Fruit fly (Drosophila melanogaster): ENCODE data around the gene CG4645.

CG4645 gene

DNA sequence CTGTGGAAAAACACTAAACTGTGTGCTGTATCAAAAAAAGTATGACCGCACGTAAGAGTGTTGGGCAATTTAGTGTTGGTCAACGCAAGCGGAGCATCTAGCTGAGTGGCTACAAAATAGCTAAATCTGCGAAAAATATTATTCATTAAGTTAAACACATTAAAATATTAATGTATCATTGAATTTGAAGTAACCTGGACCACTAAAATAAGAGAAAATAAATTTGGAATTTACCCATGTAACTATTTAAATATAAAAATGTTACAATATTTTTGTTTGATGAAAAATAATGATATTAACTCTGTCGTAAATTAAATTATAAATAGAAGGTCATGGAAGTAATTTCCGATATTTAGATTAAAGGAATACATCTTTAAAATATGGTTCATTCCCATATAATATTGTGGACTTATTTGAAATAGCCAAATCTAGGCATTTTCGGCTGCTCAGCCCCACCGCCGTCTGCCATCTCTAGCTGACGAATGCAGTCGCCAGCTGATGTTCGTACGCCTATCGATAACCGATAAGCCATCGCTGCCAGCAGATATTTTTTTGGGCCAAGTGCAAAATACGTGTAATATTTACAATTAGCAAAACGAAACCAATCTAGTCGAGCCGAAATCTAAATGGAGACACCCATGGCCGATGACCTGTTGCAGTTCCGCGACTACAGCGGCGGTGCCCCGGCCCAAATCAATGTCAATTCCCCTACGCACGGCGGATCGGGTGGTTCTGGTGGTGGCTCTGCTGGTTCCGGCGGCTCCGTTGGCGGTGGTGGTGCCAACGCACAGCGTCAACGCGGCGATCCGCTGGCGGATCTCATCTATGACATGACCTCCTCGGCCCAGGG, at the start of gene CG4645, which contains the start of gene Brms1 (continued):
- TF ChIP-seq CG11294 (GFP tag; IDR thresholded peaks at IDR 0.05) (no peak), CG10631 (GFP tag; optimal IDR thresholded peaks at IDR 0.05) (peak; percentile 66), esn (GFP tag; optimal IDR thresholded peaks at IDR 0.05) (peak; percentile 59), Met (GFP tag; optimal IDR thresholded peaks at IDR 0.05) (peak; percentile 33), CG1621 (tag; optimal IDR thresholded peaks at IDR 0.05) (no peak), topi (GFP tag; optimal IDR thresholded peaks at IDR 0.05) (peak; percentile 53), acj6 (GFP tag; optimal IDR thresholded peaks at IDR 0.05) (peak; percentile 55), Lpt (GFP tag; optimal IDR thresholded peaks at IDR 0.05) (no peak), lz (GFP tag; optimal IDR thresholded peaks at IDR 0.05) (peak; percentile 52), CG11902 (GFP tag; optimal IDR thresholded peaks at IDR 0.05) (peak; percentile 24)

DNA sequence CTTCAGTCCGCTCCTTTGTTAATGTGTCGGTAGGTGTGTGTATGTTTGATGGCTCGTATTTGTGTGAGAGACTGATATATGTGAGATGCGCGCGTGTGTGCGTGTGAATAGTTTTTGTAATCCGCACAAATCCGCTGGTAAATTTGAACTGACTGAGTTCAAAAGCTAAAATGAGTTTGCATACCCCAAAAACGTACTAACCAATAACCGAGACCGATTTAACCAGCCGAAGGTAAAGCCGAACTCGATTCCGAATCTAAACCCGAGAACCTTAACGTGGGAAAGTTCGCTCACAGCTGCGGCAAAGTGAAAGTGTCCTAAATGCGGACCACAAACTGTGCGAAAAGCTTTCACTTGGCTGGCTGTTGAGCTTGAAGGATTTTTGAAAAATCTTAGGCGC, 41.1 kb upstream of the CG4645 start:
- no peak for TF ChIP-seq Hr39 (GFP tag; optimal IDR thresholded peaks at IDR 0.05)
- no peak for TF ChIP-seq salr (GFP tag; optimal IDR thresholded peaks at IDR 0.05)
- no peak for TF ChIP-seq eg (GFP tag; IDR thresholded peaks at IDR 0.05)
- TF ChIP-seq Sox14 (GFP tag; optimal IDR thresholded peaks at IDR 0.05) = no peak
- no peak for TF ChIP-seq fd85E (GFP tag; optimal IDR thresholded peaks at IDR 0.05)

DNA sequence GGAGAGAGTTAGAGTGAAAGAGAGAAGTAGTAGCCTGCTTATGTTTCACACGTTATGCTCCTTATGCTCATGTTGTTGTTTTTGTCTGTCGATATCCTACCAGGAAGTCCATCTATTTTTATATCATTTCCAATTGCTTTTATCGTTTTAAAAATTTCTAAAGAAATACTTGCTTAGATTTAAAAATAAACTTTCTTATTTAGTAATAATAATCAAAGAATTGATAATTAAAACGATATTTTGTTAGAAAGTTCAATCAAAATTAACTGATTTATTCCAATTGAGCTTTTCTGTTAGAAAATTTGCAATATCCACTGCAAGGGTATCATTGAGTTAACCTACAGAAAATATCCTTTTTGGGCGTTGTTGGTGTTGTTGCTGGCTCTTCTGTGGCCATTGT, 39.9 kb upstream of the CG4645 start:
- TF ChIP-seq ss (GFP tag; optimal IDR thresholded peaks at IDR 0.05) (peak in 1 of 2 experiments; percentile 26), Hr39 (GFP tag; optimal IDR thresholded peaks at IDR 0.05) (no peak), fd85E (GFP tag; optimal IDR thresholded peaks at IDR 0.05) (no peak), net (GFP tag; optimal IDR thresholded peaks at IDR 0.05) (no peak), CG4318 (GFP tag; optimal IDR thresholded peaks at IDR 0.05) (no peak), CG3032 (tag; optimal IDR thresholded peaks at IDR 0.05) (peak; percentile 13), Hr4 (GFP tag; optimal IDR thresholded peaks at IDR 0.05) (no peak), Eip78C (GFP tag) (peak; percentile 48), CG32006 (GFP tag; optimal IDR thresholded peaks at IDR 0.05) (peak; percentile 31), esn (GFP tag; optimal IDR thresholded peaks at IDR 0.05) (peak; percentile 3), OdsH (GFP tag; optimal IDR thresholded peaks at IDR 0.05) (peak; percentile 16), dac (GFP tag; optimal IDR thresholded peaks at IDR 0.05) (no peak), Ets96B (tag; optimal IDR thresholded peaks at IDR 0.05) (peak; percentile 8)

DNA sequence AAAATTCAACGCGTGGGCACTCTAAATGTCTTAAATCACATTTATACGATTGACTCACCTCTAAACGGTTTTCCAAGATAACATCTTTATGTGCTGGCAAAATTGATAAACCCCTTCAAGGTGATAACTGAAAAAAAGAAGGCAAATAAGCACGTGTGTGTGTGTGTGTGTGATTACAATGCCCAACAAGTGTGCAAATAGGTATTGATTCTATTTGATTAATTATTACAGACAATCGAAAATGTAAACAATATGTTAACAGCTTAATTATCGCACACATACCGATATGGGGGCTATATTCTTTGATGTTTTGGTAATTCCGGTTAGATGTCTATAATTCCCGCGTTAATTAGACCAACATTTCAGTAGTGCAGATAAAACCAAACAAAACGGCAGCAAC, 23.2 kb upstream of the CG4645 start:
- TF ChIP-seq fkh (GFP tag; optimal IDR thresholded peaks at IDR 0.05) (peak; percentile 43), achi (GFP tag; optimal IDR thresholded peaks at IDR 0.05) (no peak), acj6 (GFP tag; optimal IDR thresholded peaks at IDR 0.05) (no peak), net (GFP tag; optimal IDR thresholded peaks at IDR 0.05) (no peak)

DNA sequence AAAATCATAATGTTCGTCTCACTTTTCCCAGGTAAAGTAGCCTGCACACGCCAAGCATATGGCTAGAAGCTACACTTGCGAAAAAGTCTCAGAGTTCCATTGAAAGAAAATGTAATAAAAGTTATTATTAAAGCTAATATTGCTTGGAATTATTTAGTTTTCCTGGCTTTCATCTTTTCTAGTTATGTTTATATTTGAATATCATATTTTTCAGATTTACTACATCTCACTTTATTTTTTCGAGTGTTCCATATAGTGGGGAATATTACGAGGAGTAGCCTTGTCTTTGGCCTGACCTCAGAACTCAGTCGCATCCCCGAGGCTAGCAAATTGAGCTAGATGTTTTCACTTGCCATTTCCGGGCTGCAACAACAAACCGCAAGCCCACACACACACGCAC, 22.2 kb upstream of the CG4645 start:
- TF ChIP-seq CG11902 (GFP tag; optimal IDR thresholded peaks at IDR 0.05) = no peak
- no peak for TF ChIP-seq CG15336 (GFP tag; IDR thresholded peaks at IDR 0.05)
- TF ChIP-seq eg (GFP tag; IDR thresholded peaks at IDR 0.05) = 0 out of 3 replicates have a peak, but pooled peaks have one; percentile 25
- no peak for TF ChIP-seq CG8632 (GFP tag; optimal IDR thresholded peaks at IDR 0.05)
- TF ChIP-seq svp (GFP tag) = peak; percentile 12

DNA sequence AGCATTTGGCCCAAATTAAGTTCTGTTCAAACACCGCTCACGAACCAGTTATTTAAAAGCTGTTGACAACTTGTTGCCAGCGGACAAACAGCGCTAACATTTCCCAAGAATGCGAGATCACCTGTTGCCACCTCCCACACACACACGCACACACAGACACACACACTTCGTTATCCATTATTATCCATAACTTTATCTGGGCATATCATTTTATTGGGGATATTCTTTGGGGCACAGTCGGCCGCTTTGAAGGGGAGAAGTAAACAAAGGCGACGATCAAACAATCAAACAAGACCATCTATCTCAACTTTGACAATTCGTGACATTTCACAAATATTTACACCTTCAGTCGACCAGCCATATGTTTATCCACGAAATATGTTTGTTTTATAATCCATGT, 20.7 kb upstream of the CG4645 start:
- TF ChIP-seq Eip75B (GFP tag; optimal IDR thresholded peaks at IDR 0.05) = no peak
- TF ChIP-seq fkh (GFP tag; optimal IDR thresholded peaks at IDR 0.05) = peak; percentile 78
